Worm (Caenorhabditis elegans) whole organism, late embryonic: ENCODE results near the gene F21H7.12.

Experiments
- C08G9.2 ChIP-seq: sonication (generic microtip); optimal IDR thresholded peaks from 2 replicates; lab custom pipeline; 2016; ENCODE audit warnings: mild to moderate bottlenecking, missing genetic modification characterization, moderate library complexity, missing compliant biosample characterization
- C38D4.7 ChIP-seq: fragments of 200-800 bp; sonication (Bioruptor generic); optimal IDR thresholded peaks from 2 replicates; lab custom pipeline; 2018; ENCODE audit warnings: mild to moderate bottlenecking, missing genetic modification characterization, moderate library complexity, missing compliant biosample characterization
- F13H6.1 ChIP-seq: sonication (generic microtip); optimal IDR thresholded peaks from 2 replicates; lab custom pipeline; 2016; ENCODE audit warnings: missing genetic modification characterization, missing compliant biosample characterization
- K02D7.2 ChIP-seq: sonication (generic microtip); optimal IDR thresholded peaks from 2 replicates; lab custom pipeline; 2017; ENCODE audit warnings: mild to moderate bottlenecking, missing genetic modification characterization, missing compliant biosample characterization
- Y22D7AL.16 ChIP-seq: sonication (generic microtip); optimal IDR thresholded peaks from 2 replicates; lab custom pipeline; 2016; ENCODE audit warnings: missing genetic modification characterization, missing compliant biosample characterization
- ceh-22 ChIP-seq: sonication (generic microtip); optimal IDR thresholded peaks from 2 replicates; lab custom pipeline; 2017; ENCODE audit warnings: missing biosample characterization, missing genetic modification characterization
- ceh-24 ChIP-seq: sonication (generic microtip); optimal IDR thresholded peaks from 2 replicates; lab custom pipeline; 2016; ENCODE audit warnings: mild to moderate bottlenecking, missing genetic modification characterization, missing compliant biosample characterization
- ceh-31 ChIP-seq: sonication (generic microtip); optimal IDR thresholded peaks from 2 replicates; lab custom pipeline; 2016; ENCODE audit warnings: missing genetic modification characterization, missing compliant biosample characterization
- ceh-34 ChIP-seq: sonication (generic microtip); optimal IDR thresholded peaks from 2 replicates; lab custom pipeline; 2016; ENCODE audit warnings: mild to moderate bottlenecking, missing genetic modification characterization, missing compliant biosample characterization
- ceh-48 ChIP-seq: sonication (generic microtip); optimal IDR thresholded peaks from 2 replicates; lab custom pipeline; 2016; ENCODE audit warnings: missing genetic modification characterization, inconsistent platforms, missing compliant biosample characterization
- ceh-6 ChIP-seq: fragments of 200-800 bp; sonication (Bioruptor generic); optimal IDR thresholded peaks from 2 replicates; lab custom pipeline; 2018; ENCODE audit warnings: mild to moderate bottlenecking, missing genetic modification characterization, missing compliant biosample characterization
- ceh-9 ChIP-seq: sonication (generic microtip); optimal IDR thresholded peaks from 2 replicates; lab custom pipeline; 2016; ENCODE audit warnings: mild to moderate bottlenecking, missing genetic modification characterization, inconsistent platforms, missing compliant biosample characterization
- dmd-4 ChIP-seq: sonication (generic microtip); optimal IDR thresholded peaks from 2 replicates; lab custom pipeline; 2016; ENCODE audit warnings: borderline replicate concordance, missing genetic modification characterization, missing compliant biosample characterization
- dve-1 ChIP-seq: sonication (generic microtip); optimal IDR thresholded peaks from 2 replicates; lab custom pipeline; 2017; ENCODE audit warnings: antibody characterized with exemption, mild to moderate bottlenecking, missing genetic modification characterization, missing compliant biosample characterization
- fkh-10 ChIP-seq: fragments of 150-350 bp; optimal IDR thresholded peaks from 2 replicates; lab custom pipeline; 2014; ENCODE audit warnings: missing biosample characterization, missing genetic modification reagents, missing genetic modification characterization
- fkh-6 ChIP-seq: sonication (generic microtip); optimal IDR thresholded peaks from 2 replicates; lab custom pipeline; 2016; ENCODE audit warnings: missing genetic modification characterization, missing compliant biosample characterization
- hlh-15 ChIP-seq: sonication (generic microtip); optimal IDR thresholded peaks from 2 replicates; lab custom pipeline; 2016; ENCODE audit warnings: missing genetic modification characterization, missing compliant biosample characterization
- hlh-30 ChIP-seq: sonication (generic microtip); optimal IDR thresholded peaks from 2 replicates; lab custom pipeline; 2017; ENCODE audit warnings: antibody characterized with exemption, missing genetic modification characterization, missing compliant biosample characterization; ENCODE audit not compliant: insufficient read depth
- hlh-6 ChIP-seq: sonication (generic microtip); optimal IDR thresholded peaks from 2 replicates; lab custom pipeline; 2016; ENCODE audit warnings: missing genotype, missing genetic modification characterization, missing compliant biosample characterization
- hlh-8 ChIP-seq: sonication (generic microtip); optimal IDR thresholded peaks from 2 replicates; lab custom pipeline; 2016; ENCODE audit warnings: missing genotype, missing genetic modification characterization, missing compliant biosample characterization
- lim-6 ChIP-seq: sonication (generic microtip); optimal IDR thresholded peaks from 2 replicates; lab custom pipeline; 2016; ENCODE audit warnings: missing genetic modification characterization, missing compliant biosample characterization
- mec-3 ChIP-seq: sonication (generic microtip); optimal IDR thresholded peaks from 2 replicates; lab custom pipeline; 2016; ENCODE audit warnings: borderline replicate concordance, missing genetic modification characterization, missing compliant biosample characterization
- nfya-1 ChIP-seq: sonication (generic microtip); optimal IDR thresholded peaks from 2 replicates; lab custom pipeline; 2017; ENCODE audit warnings: missing genetic modification characterization, mild to moderate bottlenecking, missing compliant biosample characterization, antibody characterized with exemption, moderate library complexity
- nhr-232 ChIP-seq: sonication (generic microtip); optimal IDR thresholded peaks from 2 replicates; lab custom pipeline; 2016; ENCODE audit warnings: missing genetic modification characterization, missing compliant biosample characterization
- npax-4 ChIP-seq: sonication (generic microtip); optimal IDR thresholded peaks from 2 replicates; lab custom pipeline; 2016; ENCODE audit warnings: missing genetic modification characterization, missing compliant biosample characterization
- pag-3 ChIP-seq: sonication (generic microtip); optimal IDR thresholded peaks from 2 replicates; lab custom pipeline; 2016; ENCODE audit warnings: missing compliant biosample characterization, missing genetic modification characterization, borderline replicate concordance
- pat-9 ChIP-seq: fragments of 200-800 bp; sonication (Bioruptor generic); optimal IDR thresholded peaks from 2 replicates; lab custom pipeline; 2018; ENCODE audit warnings: mild to moderate bottlenecking, missing genetic modification characterization, moderate library complexity, missing compliant biosample characterization
- pha-4 ChIP-seq: fragments of 150-350 bp; optimal IDR thresholded peaks from 2 replicates; lab custom pipeline; 2018; ENCODE audit warnings: missing biosample characterization, missing genetic modification reagents, missing genetic modification characterization
- pqm-1 ChIP-seq: sonication (generic microtip); optimal IDR thresholded peaks from 2 replicates; lab custom pipeline; 2016; ENCODE audit warnings: missing genetic modification characterization, missing compliant biosample characterization
- rnt-1 ChIP-seq: sonication (generic microtip); optimal IDR thresholded peaks from 2 replicates; lab custom pipeline; 2016; ENCODE audit warnings: missing genetic modification characterization, missing compliant biosample characterization
- sdc-2 ChIP-seq: sonication (generic microtip); optimal IDR thresholded peaks from 2 replicates; lab custom pipeline; 2016; ENCODE audit warnings: missing genotype, missing genetic modification characterization, missing compliant biosample characterization
- tbx-7 ChIP-seq: sonication (generic microtip); optimal IDR thresholded peaks from 2 replicates; lab custom pipeline; 2016; ENCODE audit warnings: missing genotype, missing genetic modification characterization, missing compliant biosample characterization
- unc-3 ChIP-seq, 2 experiments: fragments of 200-800 bp in 1 of 2; sonication (Bioruptor generic) in 1 of 2; sonication (generic microtip) in 1 of 2; conservative IDR thresholded peaks in 1 of 2; optimal IDR thresholded peaks in 1 of 2; 2 replicates each; pipeline versions ENCODE4 v1.3.6 to Lab custom; 2016 to 2022; ENCODE audit warnings: missing compliant biosample characterization in 2 of 2, missing genetic modification characterization in 2 of 2, missing genetic modification reagents in 1 of 2
- unc-55 ChIP-seq: sonication (generic microtip); optimal IDR thresholded peaks from 2 replicates; lab custom pipeline; 2017; ENCODE audit warnings: missing biosample characterization, missing genetic modification reagents, missing genetic modification characterization
- ztf-16 ChIP-seq: sonication (generic microtip); optimal IDR thresholded peaks from 2 replicates; lab custom pipeline; 2017; ENCODE audit warnings: missing genetic modification characterization, missing compliant biosample characterization

F21H7.12 gene

DNA sequence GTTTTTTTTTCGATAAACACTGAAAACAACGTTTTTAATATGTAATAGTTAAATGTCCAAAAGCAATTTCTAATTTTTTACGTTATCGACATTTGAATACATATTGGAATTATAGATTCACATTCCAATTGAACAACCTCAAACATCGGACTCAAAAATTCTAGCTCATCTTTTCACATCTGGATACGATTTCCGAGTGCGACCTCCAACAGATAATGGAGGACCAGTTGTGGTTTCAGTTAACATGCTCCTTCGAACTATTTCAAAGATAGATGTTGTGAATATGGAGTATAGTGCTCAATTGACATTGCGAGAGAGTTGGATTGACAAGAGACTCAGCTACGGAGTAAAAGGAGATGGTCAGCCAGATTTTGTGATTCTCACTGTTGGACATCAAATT is 9.9 kb upstream of the F21H7.12 start:
- TF ChIP-seq C08G9.2 (tag; lab: Kevin White, UChicago) (no peak), npax-4 (tag; lab: Kevin White, UChicago) (no peak), fkh-10 (GFP tag; lab: Kevin White, UChicago) (no peak), C38D4.7 (GFP tag; lab: Kevin White, UChicago) (no peak), pat-9 (no peak), tbx-7 (tag; lab: Kevin White, UChicago) (no peak), pqm-1 (tag; lab: Kevin White, UChicago) (no peak), dmd-4 (tag; lab: Kevin White, UChicago) (no peak), hlh-15 (tag; lab: Kevin White, UChicago) (no peak)

ce11 chrV:16224027-16224426 is 5.9 kb upstream of the F21H7.12 start, which contains the start of gene stdh-2:
Gene stdh-2 (plus strand): TSS chrV:16224327.
- TF ChIP-seq dve-1 (tag; lab: Kevin White, UChicago) (no peak), pat-9 (no peak), ceh-24 (tag; lab: Kevin White, UChicago) (no peak), fkh-6 (tag; lab: Kevin White, UChicago) (no peak), sdc-2 (tag; lab: Kevin White, UChicago) (no peak), K02D7.2 (tag; lab: Kevin White, UChicago) (no peak), C38D4.7 (GFP tag; lab: Kevin White, UChicago) (no peak), unc-3 (GFP tag; conservative IDR thresholded peaks at IDR 0.05; lab: Robert Waterston, UW) (no peak), unc-3 (tag; optimal IDR thresholded peaks at IDR 0.05; lab: Kevin White, UChicago) (no peak), npax-4 (tag; lab: Kevin White, UChicago) (no peak), mec-3 (no peak), pag-3 (no peak), dmd-4 (tag; lab: Kevin White, UChicago) (no peak), F13H6.1 (tag; lab: Kevin White, UChicago) (no peak), ztf-16 (no peak), ceh-9 (tag; lab: Kevin White, UChicago) (no peak), hlh-6 (tag; lab: Kevin White, UChicago) (no peak), Y22D7AL.16 (tag; lab: Kevin White, UChicago) (no peak)

ce11 chrV:16225524-16226116 is 4.3 kb upstream of the F21H7.12 start:
- TF ChIP-seq nhr-232 (tag; lab: Kevin White, UChicago), result no peak
- TF ChIP-seq F13H6.1 (tag; lab: Kevin White, UChicago), result no peak
- no peak for TF ChIP-seq hlh-8 (tag; lab: Kevin White, UChicago)

DNA sequence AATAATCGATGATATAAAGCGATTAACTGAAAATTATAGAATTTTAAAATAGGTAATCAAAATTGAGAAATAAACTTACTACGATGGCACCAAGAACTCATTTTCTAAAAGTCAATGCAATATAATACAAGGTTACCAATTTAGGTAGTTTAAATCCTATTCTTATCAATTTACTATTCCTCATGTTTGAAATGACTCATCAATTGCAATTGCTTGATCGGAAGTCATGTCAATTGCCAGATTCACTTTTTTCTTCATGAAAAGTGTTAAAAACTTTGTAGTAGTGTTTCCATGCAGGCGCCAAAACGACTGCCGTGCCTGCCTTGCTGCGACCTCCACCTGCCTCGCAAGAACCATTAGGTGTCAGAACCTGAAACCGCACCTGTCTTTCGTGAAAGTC is 3.4 kb upstream of the F21H7.12 start, which contains the start of gene F11A5.13:
F11A5.13 (minus strand) TSS at position 101 of the 400 bp plus-strand sequence.
- TF ChIP-seq hlh-15 (tag; lab: Kevin White, UChicago) (no peak), hlh-30 (no peak), pag-3 (no peak), pat-9 (no peak), F13H6.1 (tag; lab: Kevin White, UChicago) (no peak), lim-6 (no peak), K02D7.2 (tag; lab: Kevin White, UChicago) (no peak), rnt-1 (no peak), nfya-1 (tag; lab: Kevin White, UChicago) (no peak), ceh-6 (GFP tag; lab: Kevin White, UChicago) (no peak), ceh-22 (no peak), unc-55 (GFP tag; lab: Kevin White, UChicago) (no peak), pha-4 (tag; lab: Kevin White, UChicago) (no peak), ceh-34 (tag; lab: Kevin White, UChicago) (no peak), ceh-48 (tag; lab: Kevin White, UChicago) (no peak), Y22D7AL.16 (tag; lab: Kevin White, UChicago) (no peak), ceh-31 (tag; lab: Kevin White, UChicago) (no peak)
